Fruit fly (Drosophila melanogaster) whole organism, embryonic: ENCODE results near the gene CG7164.

Source experiments
- CG1024 ChIP-seq: fragments of 200-800 bp; sonication (Bioruptor generic); IDR thresholded peaks from 2 replicates; pipeline ENCODE4 v1.3.6; 2022; ENCODE audit warnings: missing biosample characterization, missing genetic modification characterization
- CG10267 ChIP-seq: fragments of 200-800 bp; sonication (Bioruptor generic); optimal IDR thresholded peaks from 2 replicates; lab custom pipeline; 2018; ENCODE audit warnings: missing biosample characterization, mild to moderate bottlenecking, missing genetic modification characterization, moderate library complexity
- CG11398 ChIP-seq: fragments of 200-800 bp; sonication (Bioruptor generic); optimal IDR thresholded peaks from 2 replicates; lab custom pipeline; 2016; ENCODE audit warnings: missing biosample characterization, missing genetic modification characterization
- CG12769 ChIP-seq: fragments of 200-800 bp; sonication (Bioruptor generic); optimal IDR thresholded peaks from 2 replicates; lab custom pipeline; 2019; ENCODE audit warnings: missing biosample characterization, mild to moderate bottlenecking, missing genetic modification characterization, moderate library complexity
- CG16779 ChIP-seq: fragments of 200-800 bp; sonication (Bioruptor generic); IDR thresholded peaks from 2 replicates; pipeline ENCODE4 v1.3.6; 2022; ENCODE audit warnings: missing biosample characterization, missing genetic modification characterization
- CG17359 ChIP-seq: fragments of 200-800 bp; sonication (Bioruptor generic); optimal IDR thresholded peaks from 3 replicates; lab custom pipeline; 2018; ENCODE audit warnings: missing biosample characterization, mild to moderate bottlenecking, missing genetic modification characterization, moderate library complexity
- CG17568 ChIP-seq: fragments of 200-800 bp; sonication (Bioruptor generic); optimal IDR thresholded peaks from 2 replicates; lab custom pipeline; 2018; ENCODE audit warnings: missing biosample characterization, mild to moderate bottlenecking, missing genetic modification characterization, moderate library complexity
- CG18619 ChIP-seq: fragments of 200-800 bp; sonication (Bioruptor generic); optimal IDR thresholded peaks from 3 replicates; lab custom pipeline; 2017; ENCODE audit warnings: missing biosample characterization, mild to moderate bottlenecking, missing genetic modification characterization
- CG2129 ChIP-seq: fragments of 200-800 bp; sonication (Bioruptor generic); IDR thresholded peaks from 2 replicates; pipeline ENCODE4 v1.3.6; 2022; ENCODE audit warnings: missing biosample characterization, missing genetic modification characterization; ENCODE audit not compliant: partially characterized antibody
- CG32532 ChIP-seq: fragments of 200-800 bp; sonication (Bioruptor generic); IDR thresholded peaks from 2 replicates; pipeline ENCODE4 v1.3.6; 2022; ENCODE audit warnings: missing biosample characterization, missing genetic modification characterization
- CG34376 ChIP-seq: fragments of 200-800 bp; sonication (Bioruptor generic); optimal IDR thresholded peaks from 2 replicates; lab custom pipeline; 2018; ENCODE audit warnings: missing biosample characterization, mild to moderate bottlenecking, missing genetic modification characterization
- CG4424 ChIP-seq: fragments of 200-800 bp; sonication (Bioruptor generic); optimal IDR thresholded peaks from 3 replicates; lab custom pipeline; 2016; ENCODE audit warnings: missing biosample characterization, missing genetic modification characterization
- CG4617 ChIP-seq: fragments of 200-800 bp; sonication (Bioruptor generic); optimal IDR thresholded peaks from 3 replicates; lab custom pipeline; 2016; ENCODE audit warnings: missing biosample characterization, missing genetic modification characterization, borderline replicate concordance
- CG6683 ChIP-seq: fragments of 200-800 bp; sonication (Bioruptor generic); optimal IDR thresholded peaks from 2 replicates; lab custom pipeline; 2017; ENCODE audit warnings: missing biosample characterization, mild to moderate bottlenecking, missing genetic modification characterization, missing genetic modification reagents
- CG7357 ChIP-seq: fragments of 200-800 bp; sonication (Bioruptor generic); IDR thresholded peaks from 3 replicates; pipeline ENCODE4 v1.3.6; 2022; ENCODE audit warnings: missing biosample characterization, missing genetic modification characterization
- CG7372 ChIP-seq: fragments of 200-800 bp; sonication (Bioruptor generic); IDR thresholded peaks from 2 replicates; pipeline ENCODE4 v1.3.6; 2022; ENCODE audit warnings: missing biosample characterization, missing genetic modification characterization
- CG7839 ChIP-seq: fragments of 200-800 bp; sonication (Bioruptor generic); optimal IDR thresholded peaks from 3 replicates; lab custom pipeline; 2018; ENCODE audit warnings: missing biosample characterization, mild to moderate bottlenecking, missing genetic modification characterization, moderate library complexity
- CG8765 ChIP-seq: fragments of 200-800 bp; sonication (Bioruptor generic); IDR thresholded peaks from 2 replicates; pipeline ENCODE4 v1.3.6; 2022; ENCODE audit warnings: missing biosample characterization, missing genetic modification characterization
- CG9876 ChIP-seq: fragments of 200-800 bp; sonication (Bioruptor generic); optimal IDR thresholded peaks from 2 replicates; lab custom pipeline; 2016; ENCODE audit warnings: missing biosample characterization, missing genetic modification characterization
- Dbx ChIP-seq: fragments of 200-800 bp; sonication (Bioruptor generic); IDR thresholded peaks from 3 replicates; pipeline ENCODE4 v1.3.6; 2022; ENCODE audit warnings: missing biosample characterization, missing genetic modification characterization
- Fer2 ChIP-seq: fragments of 200-800 bp; sonication (Bioruptor generic); optimal IDR thresholded peaks from 2 replicates; lab custom pipeline; 2018; ENCODE audit warnings: missing biosample characterization, mild to moderate bottlenecking, missing genetic modification characterization, moderate library complexity
- HmgD ChIP-seq: fragments of 200-800 bp; sonication (Bioruptor generic); optimal IDR thresholded peaks from 3 replicates; lab custom pipeline; 2016; ENCODE audit warnings: missing biosample characterization, missing genetic modification characterization
- Med ChIP-seq: fragments of 200-800 bp; sonication (Bioruptor generic); peaks from one replicate; lab custom pipeline; 2016; ENCODE audit warnings: missing biosample characterization, missing genetic modification characterization, mild to moderate bottlenecking, inconsistent platforms, moderate library complexity
- Mes4 ChIP-seq: fragments of 200-800 bp; sonication (Bioruptor generic); optimal IDR thresholded peaks from 2 replicates; lab custom pipeline; 2016; ENCODE audit warnings: missing biosample characterization, missing genetic modification characterization
- Mrtf ChIP-seq: fragments of 200-800 bp; sonication (Bioruptor generic); IDR thresholded peaks from 3 replicates; pipeline ENCODE4 v1.3.6; 2022; ENCODE audit warnings: missing biosample characterization, missing genetic modification characterization
- Xbp1 ChIP-seq: fragments of 200-800 bp; sonication (Bioruptor generic); optimal IDR thresholded peaks from 3 replicates; lab custom pipeline; 2016; ENCODE audit warnings: missing biosample characterization, mild to moderate bottlenecking, missing genetic modification characterization
- abd-A ChIP-seq: fragments of 200-800 bp; sonication (Bioruptor generic); optimal IDR thresholded peaks from 3 replicates; lab custom pipeline; 2019; ENCODE audit warnings: missing biosample characterization, mild to moderate bottlenecking, missing genetic modification characterization, moderate library complexity
- amos ChIP-seq: fragments of 200-800 bp; sonication (Bioruptor generic); IDR thresholded peaks from 2 replicates; pipeline ENCODE4 v1.3.6; 2022; ENCODE audit warnings: missing biosample characterization, missing genetic modification characterization; ENCODE audit not compliant: partially characterized antibody
- aop ChIP-seq: fragments of 200-800 bp; sonication (Bioruptor generic); IDR thresholded peaks from 2 replicates; pipeline ENCODE4 v1.3.6; 2022; ENCODE audit warnings: missing biosample characterization, missing genetic modification characterization
- ara ChIP-seq: fragments of 200-800 bp; sonication (Bioruptor generic); IDR thresholded peaks from 2 replicates; pipeline ENCODE4 v1.3.6; 2022; ENCODE audit warnings: missing biosample characterization, missing genetic modification characterization
- cato ChIP-seq: fragments of 200-800 bp; sonication (Bioruptor generic); optimal IDR thresholded peaks from 2 replicates; lab custom pipeline; 2016; ENCODE audit warnings: missing biosample characterization, missing genetic modification characterization, borderline replicate concordance
- chif ChIP-seq, 2 experiments: fragments of 200-800 bp; sonication (Bioruptor generic); optimal IDR thresholded peaks; 3 replicates each; lab custom pipeline; 2016; ENCODE audit warnings: missing biosample characterization in 2 of 2, missing genetic modification characterization in 2 of 2
- chinmo ChIP-seq: fragments of 200-800 bp; sonication (Bioruptor generic); IDR thresholded peaks from 4 replicates; pipeline ENCODE4 v1.3.6; 2022; ENCODE audit warnings: missing biosample characterization, missing genetic modification characterization; ENCODE audit not compliant: partially characterized antibody
- croc ChIP-seq: fragments of 200-800 bp; sonication (Bioruptor generic); conservative IDR thresholded peaks from 3 replicates; pipeline ENCODE4 v1.3.6; 2022; ENCODE audit warnings: missing biosample characterization, missing genetic modification characterization
- cwo ChIP-seq: fragments of 200-800 bp; sonication (Bioruptor generic); optimal IDR thresholded peaks from 3 replicates; lab custom pipeline; 2017; ENCODE audit warnings: missing biosample characterization, missing genetic modification characterization, mild to moderate bottlenecking, moderate library complexity, missing genetic modification reagents
- exex ChIP-seq: fragments of 200-800 bp; sonication (Bioruptor generic); optimal IDR thresholded peaks from 4 replicates; lab custom pipeline; 2018; ENCODE audit warnings: missing biosample characterization, mild to moderate bottlenecking, missing genetic modification characterization, moderate library complexity
- gsb-n ChIP-seq: fragments of 200-800 bp; sonication (Bioruptor generic); optimal IDR thresholded peaks from 3 replicates; lab custom pipeline; 2018; ENCODE audit warnings: missing biosample characterization, mild to moderate bottlenecking, missing genetic modification characterization
- klu ChIP-seq: fragments of 200-800 bp; sonication (Bioruptor generic); IDR thresholded peaks from 2 replicates; pipeline ENCODE4 v1.3.6; 2022; ENCODE audit warnings: missing biosample characterization, missing genetic modification characterization
- pan ChIP-seq, 4 experiments: fragments of >200 bp in 3 of 4; fragments of 200-800 bp in 1 of 4; sonication (Bioruptor generic) in 1 of 4; optimal IDR thresholded peaks in 3 of 4; IDR thresholded peaks in 1 of 4; 2 replicates each; pipeline versions ENCODE4 v1.3.6 to Lab custom; 2017 to 2022; ENCODE audit warnings: missing biosample characterization in 2 of 4, missing genetic modification characterization in 2 of 4, mixed read lengths in 1 of 4
- row ChIP-seq: fragments of 200-800 bp; sonication (Bioruptor generic); IDR thresholded peaks from 3 replicates; pipeline ENCODE4 v1.3.6; 2022; ENCODE audit warnings: missing biosample characterization, missing genetic modification characterization
- sens ChIP-seq: fragments of 200-800 bp; sonication (Bioruptor generic); peaks from one replicate; lab custom pipeline; 2016; ENCODE audit warnings: missing biosample characterization, missing genetic modification characterization
- stwl ChIP-seq: fragments of 200-800 bp; sonication (Bioruptor generic); optimal IDR thresholded peaks from 3 replicates; lab custom pipeline; 2018; ENCODE audit warnings: missing biosample characterization, mild to moderate bottlenecking, missing genetic modification characterization, moderate library complexity
- sug ChIP-seq: fragments of 200-800 bp; optimal IDR thresholded peaks from 2 replicates; lab custom pipeline; 2019; ENCODE audit warnings: missing biosample characterization, mild to moderate bottlenecking, missing genetic modification characterization, moderate library complexity
- trh ChIP-seq: fragments of 200-800 bp; sonication (Bioruptor generic); optimal IDR thresholded peaks from 2 replicates; lab custom pipeline; 2016; ENCODE audit warnings: missing biosample characterization, missing genetic modification characterization

Gene CG7164

DNA sequence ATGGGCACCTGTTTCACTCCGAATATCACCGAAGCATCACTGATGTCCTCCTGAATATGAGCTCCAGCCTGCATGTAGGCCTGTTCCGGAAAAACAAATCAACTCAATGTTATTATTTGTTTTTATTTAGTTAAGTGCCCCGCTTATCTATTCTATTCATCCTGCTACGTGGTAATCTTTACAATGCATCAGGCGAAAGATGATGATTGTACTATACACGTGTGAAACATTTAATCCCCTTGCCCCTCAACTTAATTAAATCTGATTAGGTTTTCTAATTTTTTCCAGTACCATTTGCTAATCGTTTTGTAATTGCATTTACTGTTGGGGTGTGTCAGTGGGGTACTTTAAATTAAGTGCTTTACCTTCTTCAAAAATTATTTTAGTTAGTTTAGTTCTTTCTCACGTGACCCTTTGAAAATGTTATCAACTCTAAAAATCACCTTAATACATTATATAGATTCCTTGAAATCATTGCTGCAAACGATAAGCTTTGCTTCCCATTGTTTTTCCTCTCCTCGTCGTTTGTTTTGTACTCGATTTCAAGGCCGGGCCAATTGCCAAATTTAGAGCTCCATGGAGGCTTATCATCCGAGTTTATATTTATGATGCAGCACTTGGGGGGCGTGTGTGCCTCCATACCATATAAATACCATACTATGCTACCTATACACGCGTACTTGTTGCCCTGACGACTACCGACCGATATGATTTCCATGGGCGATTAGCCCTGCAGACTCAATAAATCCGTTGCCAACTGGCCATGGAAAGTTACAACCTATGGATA lies 13.6 kb downstream of the CG7164 start:
- TF ChIP-seq chif (GFP tag; optimal IDR thresholded peaks at IDR 0.05; lab: Kevin White, UChicago) (no peak), sens (peak; percentile 14), CG1024 (no peak), CG11398 (GFP tag; lab: Kevin White, UChicago) (no peak), Med (GFP tag; lab: Kevin White, UChicago) (peak; percentile 19), sug (tag; lab: Kevin White, UChicago) (peak; percentile 94), klu (GFP tag; lab: Robert Waterston, UW) (no peak), CG7839 (tag; lab: Kevin White, UChicago) (no peak), CG34376 (GFP tag; lab: Kevin White, UChicago) (peak; percentile 27), CG9876 (GFP tag; lab: Kevin White, UChicago) (no peak), CG8765 (no peak), abd-A (no peak), cwo (GFP tag; lab: Kevin White, UChicago) (peak; percentile 69), exex (tag; lab: Kevin White, UChicago) (peak; percentile 68)

DNA sequence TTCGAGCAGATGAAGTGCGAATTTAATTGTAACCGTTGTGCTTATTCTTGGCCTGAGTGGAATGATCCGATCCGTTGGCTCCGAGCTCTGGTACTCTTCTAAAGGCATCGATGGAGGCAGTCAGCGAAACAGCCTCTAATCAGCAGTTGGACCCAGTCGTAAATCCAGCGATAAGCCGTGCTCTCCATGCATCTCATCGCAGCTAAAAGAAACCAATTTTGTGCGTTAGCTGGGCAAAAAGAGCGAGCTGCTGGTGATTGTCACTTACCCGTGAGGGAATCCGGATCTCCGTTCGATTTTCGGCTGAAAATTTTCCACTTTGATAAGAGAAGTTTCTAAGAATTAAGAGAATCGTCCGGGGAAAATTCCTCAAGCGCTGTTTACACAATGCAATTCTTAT lies 14.6 kb downstream of the CG7164 start, which contains the start of gene LKRSDH:
Gene LKRSDH (minus strand): TSS at position 101 of the 400 bp plus-strand sequence.
- TF ChIP-seq sug (tag; lab: Kevin White, UChicago) (peak; percentile 51), CG34376 (GFP tag; lab: Kevin White, UChicago) (peak; percentile 46), pan (optimal IDR thresholded peaks at IDR 0.05; lab: Kevin White, UChicago) (no peak), pan (GFP tag; optimal IDR thresholded peaks at IDR 0.05 in 1 of 2, IDR thresholded peaks at IDR 0.05 in 1 of 2) (no peak), chinmo (GFP tag; lab: Robert Waterston, UW) (0 out of 4 replicates have a peak, but pooled peaks have one; percentile 43)

DNA sequence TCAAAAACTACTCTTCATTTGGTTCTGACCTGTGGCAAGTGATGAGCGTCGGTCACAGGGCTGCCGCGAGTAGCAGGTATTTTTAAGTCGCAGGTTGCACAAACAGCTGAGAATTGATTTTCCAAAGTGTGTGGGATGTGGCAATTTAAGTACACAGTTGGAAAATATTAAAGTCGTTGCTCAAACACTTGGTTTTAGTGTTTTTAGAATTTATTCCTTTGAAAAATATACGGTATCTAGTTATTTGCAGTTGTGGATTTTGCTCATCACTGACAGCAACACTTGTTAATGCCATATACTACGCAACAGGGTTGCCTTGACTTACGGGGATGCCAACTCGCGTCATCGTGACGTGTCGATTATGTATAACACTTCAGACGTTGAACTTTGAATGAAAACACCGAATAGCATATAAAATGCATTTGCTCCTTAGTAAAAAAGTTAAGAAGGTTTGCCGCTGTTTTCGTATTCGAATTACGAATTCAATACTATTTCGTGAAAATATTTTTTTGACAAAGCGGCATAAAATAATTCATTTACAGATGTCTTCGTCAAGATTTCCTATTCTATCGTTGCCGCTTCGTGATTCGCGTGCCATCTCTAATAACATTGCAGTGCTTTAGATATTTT lies 18.7 kb downstream of the CG7164 start, which contains the start of the genes Herp and r2d2:
Gene Herp (minus strand): TSS at position 255 of the 630 bp plus-strand sequence.
Gene r2d2 (plus strand): TSS at position 344 of the 630 bp plus-strand sequence.
- peak; percentile 94 for TF ChIP-seq Dbx (GFP tag; lab: Robert Waterston, UW)
- TF ChIP-seq CG7372 (GFP tag; lab: Robert Waterston, UW) = peak; percentile 92
- TF ChIP-seq CG12769 (tag; lab: Kevin White, UChicago) = peak; percentile 95
- TF ChIP-seq trh (GFP tag; lab: Kevin White, UChicago) = peak; percentile 84
- TF ChIP-seq CG17568 (GFP tag; lab: Kevin White, UChicago) = peak; percentile 63
- peak; percentile 45 for TF ChIP-seq CG2129 (GFP tag; lab: Robert Waterston, UW)
- no peak for TF ChIP-seq CG16779 (GFP tag; lab: Robert Waterston, UW)
- TF ChIP-seq CG32532 = peak; percentile 90
- TF ChIP-seq CG18619 (GFP tag; lab: Kevin White, UChicago) = peak; percentile 91
- peak; percentile 70; the same call in 1 of the 2 replicates for TF ChIP-seq amos (GFP tag; lab: Robert Waterston, UW)
- peak; percentile 93 for TF ChIP-seq CG4617
- TF ChIP-seq CG6683 = peak; percentile 62
- TF ChIP-seq row (GFP tag; lab: Robert Waterston, UW) = peak; percentile 97
- peak; percentile 97 for TF ChIP-seq HmgD (GFP tag; lab: Kevin White, UChicago)
- TF ChIP-seq CG4424 (GFP tag; lab: Kevin White, UChicago) = peak; percentile 93
- peak; percentile 87 for TF ChIP-seq Fer2
- TF ChIP-seq CG10267 (tag; lab: Kevin White, UChicago) = peak; percentile 82
- TF ChIP-seq CG7357 = peak; percentile 80
- no peak for TF ChIP-seq aop (GFP tag; lab: Robert Waterston, UW)
- TF ChIP-seq gsb-n (tag; lab: Kevin White, UChicago) = peak; percentile 79
- peak; percentile 70 for TF ChIP-seq croc (GFP tag; lab: Robert Waterston, UW)
- peak; percentile 76 for TF ChIP-seq ara
- TF ChIP-seq CG17359 (tag; lab: Kevin White, UChicago) = peak; percentile 81
- peak; percentile 87 for TF ChIP-seq stwl (tag; lab: Kevin White, UChicago)
- peak; percentile 83; the same call in 2 of the 3 replicates for TF ChIP-seq Mrtf (GFP tag; lab: Robert Waterston, UW)
- TF ChIP-seq Mes4 = peak; percentile 86
- TF ChIP-seq Xbp1 (GFP tag; lab: Kevin White, UChicago) = peak; percentile 100
- TF ChIP-seq cato (GFP tag; lab: Kevin White, UChicago) = peak; percentile 66
